Fruit fly (Drosophila melanogaster): Measurements from ENCODE around the gene Lsp1gamma.

Lsp1gamma gene

DNA sequence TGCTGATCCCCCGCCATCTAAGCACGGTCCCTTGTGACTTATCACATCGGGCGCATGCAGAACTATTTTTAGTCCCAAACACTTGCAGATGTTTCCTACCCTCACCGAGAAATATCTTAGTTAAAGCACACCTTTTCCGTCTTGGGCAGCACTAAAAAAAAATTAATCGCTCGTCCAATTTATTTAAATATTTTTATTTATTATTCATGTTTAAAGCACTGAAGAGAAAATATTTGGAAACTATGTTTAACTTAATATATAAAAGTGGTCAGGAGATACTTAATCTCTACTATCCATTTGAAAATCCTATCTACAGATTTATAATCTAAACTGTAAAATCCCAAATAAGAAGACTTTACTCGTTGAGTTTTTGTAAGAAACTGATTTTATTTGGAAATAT lies 43.7 kb downstream of the Lsp1gamma start (continued):
- TF ChIP-seq CG7987 (GFP tag; optimal IDR thresholded peaks at IDR 0.05) (no peak), Dbx (GFP tag; IDR thresholded peaks at IDR 0.05) (no peak), gce (GFP tag; IDR thresholded peaks at IDR 0.05) (no peak), CG1647 (GFP tag; optimal IDR thresholded peaks at IDR 0.05) (no peak), lola (GFP tag; optimal IDR thresholded peaks at IDR 0.05) (peak in 1 of 3 experiments; percentile 50), tll (GFP tag; optimal IDR thresholded peaks at IDR 0.05) (no peak), Atf6 (GFP tag; IDR thresholded peaks at IDR 0.05) (no peak), crol (GFP tag; IDR thresholded peaks at IDR 0.05) (no peak), chn (GFP tag; optimal IDR thresholded peaks at IDR 0.05) (no peak), bab2 (GFP tag; optimal IDR thresholded peaks at IDR 0.05) (no peak), toy (GFP tag; IDR thresholded peaks at IDR 0.05) (no peak), crc (GFP tag; optimal IDR thresholded peaks at IDR 0.05) (no peak), gfzf (GFP tag; optimal IDR thresholded peaks at IDR 0.05) (no peak), CG18764 (GFP tag; optimal IDR thresholded peaks at IDR 0.05) (no peak), ase (GFP tag; IDR thresholded peaks at IDR 0.05) (no peak), ap (GFP tag; IDR thresholded peaks at IDR 0.05) (no peak), Bdp1 (GFP tag; optimal IDR thresholded peaks at IDR 0.05) (no peak), Doc2 (GFP tag; IDR thresholded peaks at IDR 0.05) (no peak), CG14014 (GFP tag; IDR thresholded peaks at IDR 0.05) (no peak), jigr1 (GFP tag; IDR thresholded peaks at IDR 0.05) (no peak), ci (GFP tag; IDR thresholded peaks at IDR 0.05) (no peak), Six4 (GFP tag; optimal IDR thresholded peaks at IDR 0.05) (no peak), CG11560 (tag; IDR thresholded peaks at IDR 0.05) (no peak), kni (GFP tag; optimal IDR thresholded peaks at IDR 0.05) (no peak), Hand (GFP tag; optimal IDR thresholded peaks at IDR 0.05) (no peak), fd64A (GFP tag; optimal IDR thresholded peaks at IDR 0.05) (no peak), Max (GFP tag; optimal IDR thresholded peaks at IDR 0.05) (no peak), crp (GFP tag; optimal IDR thresholded peaks at IDR 0.05) (no peak), kah (GFP tag; optimal IDR thresholded peaks at IDR 0.05) (no peak), CG4360 (GFP tag; IDR thresholded peaks at IDR 0.05) (no peak), CG17912 (GFP tag; optimal IDR thresholded peaks at IDR 0.05) (no peak), HLH3B (GFP tag; IDR thresholded peaks at IDR 0.05) (no peak; the same call in 1 of the 2 replicates), ham (GFP tag; IDR thresholded peaks at IDR 0.05) (no peak), pnt (GFP tag; optimal IDR thresholded peaks at IDR 0.05) (no peak), gem (tag; optimal IDR thresholded peaks at IDR 0.05) (peak; percentile 83), CG13296 (GFP tag; optimal IDR thresholded peaks at IDR 0.05) (no peak), Dref (GFP tag; IDR thresholded peaks at IDR 0.05) (no peak), CG34376 (GFP tag; optimal IDR thresholded peaks at IDR 0.05) (no peak), bigmax (GFP tag; optimal IDR thresholded peaks at IDR 0.05) (no peak), CG16779 (GFP tag; IDR thresholded peaks at IDR 0.05) (no peak), CG12155 (GFP tag; optimal IDR thresholded peaks at IDR 0.05) (no peak), otp (GFP tag; IDR thresholded peaks at IDR 0.05) (no peak), sens (GFP tag) (peak; percentile 71), CG16813 (GFP tag; IDR thresholded peaks at IDR 0.05; ENCODE audit: partially characterized antibody) (no peak), h (optimal IDR thresholded peaks at IDR 0.05) (no peak), HLH4C (GFP tag; IDR thresholded peaks at IDR 0.05; ENCODE audit: partially characterized antibody) (no peak), Oli (tag; optimal IDR thresholded peaks at IDR 0.05) (peak; percentile 33), CG5245 (GFP tag; optimal IDR thresholded peaks at IDR 0.05) (no peak), CG9797 (GFP tag; optimal IDR thresholded peaks at IDR 0.05) (no peak), wek (GFP tag; optimal IDR thresholded peaks at IDR 0.05) (no peak), CG6683 (GFP tag; optimal IDR thresholded peaks at IDR 0.05) (no peak), sug (tag; optimal IDR thresholded peaks at IDR 0.05) (no peak), E2f1 (GFP tag; IDR thresholded peaks at IDR 0.05) (no peak)

Data from whole organism, embryonic.